Fruit fly (Drosophila melanogaster): ENCODE results near the gene Cad87A.

Cad87A gene

DNA sequence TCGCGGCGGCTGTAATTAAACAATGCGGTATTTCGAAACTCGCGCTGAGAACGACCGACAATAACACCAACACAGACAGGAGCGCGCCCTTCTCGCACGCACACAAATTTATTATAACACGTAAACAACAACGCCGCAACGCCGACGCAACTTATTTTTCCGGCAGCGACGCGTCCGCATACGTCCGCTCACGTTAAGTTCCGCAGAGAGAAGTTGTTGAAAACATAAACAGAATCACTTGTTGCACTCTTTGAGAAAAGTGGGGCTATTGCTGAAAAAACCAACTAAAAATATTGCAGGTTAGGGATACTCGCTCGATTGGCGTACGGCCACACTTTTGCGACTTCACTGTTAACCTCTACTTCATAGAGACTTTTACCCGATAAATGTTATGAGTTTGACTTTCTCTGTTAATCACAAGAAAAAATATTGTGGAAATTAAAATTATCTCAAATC, at the start of gene Cad87A:
TSS of gene Cad87A (minus strand) at position 227 of the 456 bp plus-strand sequence.
- TF ChIP-seq Dbx (GFP tag; IDR thresholded peaks at IDR 0.05): no peak
- peak; percentile 36 for TF ChIP-seq run (tag; optimal IDR thresholded peaks at IDR 0.05)
- peak; percentile 50 for TF ChIP-seq CG2875 (GFP tag; optimal IDR thresholded peaks at IDR 0.05)
- TF ChIP-seq org-1 (GFP tag; optimal IDR thresholded peaks at IDR 0.05): no peak
- peak; percentile 65 for TF ChIP-seq nerfin-1 (tag; optimal IDR thresholded peaks at IDR 0.05)
- TF ChIP-seq CG13296 (GFP tag; optimal IDR thresholded peaks at IDR 0.05): peak; percentile 45
- TF ChIP-seq chm (GFP tag; IDR thresholded peaks at IDR 0.05): no peak
- peak; percentile 31 for TF ChIP-seq CG7271 (tag; optimal IDR thresholded peaks at IDR 0.05)
- no peak for TF ChIP-seq rib (GFP tag; IDR thresholded peaks at IDR 0.05)
- TF ChIP-seq pum (GFP tag; optimal IDR thresholded peaks at IDR 0.05): no peak
- TF ChIP-seq pzg (GFP tag; optimal IDR thresholded peaks at IDR 0.05): peak; percentile 81
- TF ChIP-seq CG12942 (GFP tag; optimal IDR thresholded peaks at IDR 0.05): no peak
- peak in 1 of 2 experiments; percentile 85 for TF ChIP-seq tll (GFP tag; optimal IDR thresholded peaks at IDR 0.05)
- no peak for TF ChIP-seq Chrac-16 (GFP tag; optimal IDR thresholded peaks at IDR 0.05)
- no peak for TF ChIP-seq tx (GFP tag; optimal IDR thresholded peaks at IDR 0.05)
- TF ChIP-seq CG9437 (GFP tag; optimal IDR thresholded peaks at IDR 0.05): peak; percentile 67
- no peak for TF ChIP-seq CG6854 (GFP tag; optimal IDR thresholded peaks at IDR 0.05)
- TF ChIP-seq schlank (tag; optimal IDR thresholded peaks at IDR 0.05): no peak
- TF ChIP-seq fu2 (GFP tag; optimal IDR thresholded peaks at IDR 0.05): no peak
- peak; percentile 78 for TF ChIP-seq CG8924 (tag; optimal IDR thresholded peaks at IDR 0.05)
- TF ChIP-seq Myb (GFP tag; optimal IDR thresholded peaks at IDR 0.05): no peak
- TF ChIP-seq CG9797 (GFP tag; optimal IDR thresholded peaks at IDR 0.05): peak; percentile 91
- no peak for TF ChIP-seq ato (GFP tag; IDR thresholded peaks at IDR 0.05; ENCODE audit: partially characterized antibody)
- no peak for TF ChIP-seq btn (GFP tag; optimal IDR thresholded peaks at IDR 0.05)
- TF ChIP-seq pros (GFP tag; optimal IDR thresholded peaks at IDR 0.05): peak; percentile 52
- TF ChIP-seq sens (GFP tag): peak; percentile 77
- peak; percentile 41 for TF ChIP-seq Fer1 (GFP tag; optimal IDR thresholded peaks at IDR 0.05)
- peak; percentile 53 for TF ChIP-seq Dp (GFP tag; optimal IDR thresholded peaks at IDR 0.05)
- TF ChIP-seq lov (optimal IDR thresholded peaks at IDR 0.05): no peak
- no peak for TF ChIP-seq lov (GFP tag; IDR thresholded peaks at IDR 0.05)
- peak; percentile 45 for TF ChIP-seq oc (tag; optimal IDR thresholded peaks at IDR 0.05)
- peak; percentile 11 for TF ChIP-seq CG6813 (GFP tag; optimal IDR thresholded peaks at IDR 0.05)
- no peak for TF ChIP-seq CG2129 (GFP tag; IDR thresholded peaks at IDR 0.05; ENCODE audit: partially characterized antibody)
- TF ChIP-seq wek (GFP tag; optimal IDR thresholded peaks at IDR 0.05): peak; percentile 67
- TF ChIP-seq usp (GFP tag; optimal IDR thresholded peaks at IDR 0.05): no peak
- TF ChIP-seq sd (tag; optimal IDR thresholded peaks at IDR 0.05): peak; percentile 71
- TF ChIP-seq dysf (GFP tag; IDR thresholded peaks at IDR 0.05): no peak
- TF ChIP-seq CTCF (GFP tag; optimal IDR thresholded peaks at IDR 0.05): no peak
- no peak for TF ChIP-seq odd (GFP tag; optimal IDR thresholded peaks at IDR 0.05)
- no peak for TF ChIP-seq Meics (GFP tag; optimal IDR thresholded peaks at IDR 0.05)
- peak; percentile 43 for TF ChIP-seq pfk (GFP tag; optimal IDR thresholded peaks at IDR 0.05)
- TF ChIP-seq CG3838 (GFP tag; optimal IDR thresholded peaks at IDR 0.05): no peak
- TF ChIP-seq NfI (GFP tag; optimal IDR thresholded peaks at IDR 0.05): no peak
- TF ChIP-seq NC2α (GFP tag; optimal IDR thresholded peaks at IDR 0.05): no peak
- TF ChIP-seq ranshi (GFP tag; IDR thresholded peaks at IDR 0.05): no peak
- no peak for TF ChIP-seq sob (GFP tag; IDR thresholded peaks at IDR 0.05)
- no peak for TF ChIP-seq CG3995 (GFP tag; optimal IDR thresholded peaks at IDR 0.05)
- TF ChIP-seq bigmax (GFP tag; optimal IDR thresholded peaks at IDR 0.05): peak; percentile 67
- no peak for TF ChIP-seq Hmr (GFP tag; optimal IDR thresholded peaks at IDR 0.05)
- peak; percentile 59 for TF ChIP-seq ATbp (GFP tag; optimal IDR thresholded peaks at IDR 0.05)
- peak; percentile 49 for TF ChIP-seq CG3163 (GFP tag; optimal IDR thresholded peaks at IDR 0.05)

Data from whole organism, embryonic.